Fruit fly (Drosophila melanogaster) whole organism: Measurements from ENCODE around the gene Mcm7.

ENCODE experiments used
- CG8478 ChIP-seq: fragments of >200 bp; optimal IDR thresholded peaks from 2 replicates; lab custom pipeline; 2018; ENCODE audit warnings: inconsistent platforms
- Dll ChIP-seq: fragments of >200 bp; optimal IDR thresholded peaks from 2 replicates; lab custom pipeline; 2017
- EcR ChIP-seq, 2 experiments: fragments of >200 bp; optimal IDR thresholded peaks; 2 replicates each; lab custom pipeline; 2017; ENCODE audit warnings: missing biosample characterization in 2 of 2, missing genetic modification characterization in 2 of 2, missing genetic modification reagents in 2 of 2
- pan ChIP-seq: fragments of >200 bp; optimal IDR thresholded peaks from 2 replicates; lab custom pipeline; 2017
- psq ChIP-seq: fragments of >200 bp; optimal IDR thresholded peaks from 2 replicates; lab custom pipeline; 2017
- usp ChIP-seq: fragments of >200 bp; optimal IDR thresholded peaks from 2 replicates; lab custom pipeline; 2017; ENCODE audit warnings: missing biosample characterization, missing genetic modification characterization, mixed read lengths

The Mcm7 gene

DNA sequence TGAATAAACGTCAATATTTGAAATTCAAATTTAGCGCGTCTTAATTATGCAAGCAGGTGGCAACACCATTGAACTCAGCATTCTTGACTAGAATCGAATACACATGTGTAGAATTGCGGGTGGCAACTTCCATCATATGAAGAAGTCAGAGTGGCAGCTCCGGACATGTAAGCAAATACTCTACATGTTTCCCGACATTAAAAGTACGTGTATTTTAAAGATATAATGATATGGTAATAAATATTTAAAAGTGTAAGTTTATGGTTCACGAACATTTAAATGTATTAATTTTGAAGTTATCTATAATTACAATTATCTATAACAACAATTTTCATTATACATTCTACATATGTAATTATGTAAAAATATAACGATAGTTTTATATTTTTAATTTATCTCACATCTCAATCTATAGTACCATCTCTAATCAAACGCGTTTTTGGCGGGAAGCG lies at the start of gene Mcm7:
Gene Mcm7 (plus strand): TSS at position 430 of the 452 bp plus-strand sequence.
- TF ChIP-seq EcR (GFP tag; optimal IDR thresholded peaks at IDR 0.05; lab: Kevin White, UChicago): no peak
- no peak for TF ChIP-seq usp (GFP tag; lab: Kevin White, UChicago)
- no peak for TF ChIP-seq CG8478 (lab: Kevin White, UChicago)
- no peak for TF ChIP-seq Dll (lab: Kevin White, UChicago)
- no peak for TF ChIP-seq pan (lab: Kevin White, UChicago)
- no peak for TF ChIP-seq psq (lab: Kevin White, UChicago)

DNA sequence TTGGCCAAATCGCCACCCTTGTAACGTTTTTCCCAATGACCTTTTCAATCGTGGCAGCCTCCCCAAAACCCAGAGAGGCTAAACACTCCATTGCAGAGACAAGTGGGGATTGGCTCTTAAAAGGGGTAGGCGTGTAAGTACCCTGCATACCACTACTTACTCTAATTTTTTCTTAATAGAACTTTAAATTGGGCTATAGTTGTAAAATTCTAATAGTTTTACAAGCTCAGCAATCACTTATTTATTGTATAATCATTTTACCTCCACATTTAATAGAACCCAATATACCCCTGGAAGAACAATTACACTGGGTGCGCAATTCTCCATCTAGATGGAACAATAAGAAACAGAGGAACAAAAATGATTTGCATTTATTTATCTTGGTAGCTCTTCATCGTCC lies 49.6 kb upstream of the Mcm7 start:
- no peak for TF ChIP-seq Dll (lab: Kevin White, UChicago)
- TF ChIP-seq pan (lab: Kevin White, UChicago): peak; percentile 63
- no peak for TF ChIP-seq CG8478 (lab: Kevin White, UChicago)

DNA sequence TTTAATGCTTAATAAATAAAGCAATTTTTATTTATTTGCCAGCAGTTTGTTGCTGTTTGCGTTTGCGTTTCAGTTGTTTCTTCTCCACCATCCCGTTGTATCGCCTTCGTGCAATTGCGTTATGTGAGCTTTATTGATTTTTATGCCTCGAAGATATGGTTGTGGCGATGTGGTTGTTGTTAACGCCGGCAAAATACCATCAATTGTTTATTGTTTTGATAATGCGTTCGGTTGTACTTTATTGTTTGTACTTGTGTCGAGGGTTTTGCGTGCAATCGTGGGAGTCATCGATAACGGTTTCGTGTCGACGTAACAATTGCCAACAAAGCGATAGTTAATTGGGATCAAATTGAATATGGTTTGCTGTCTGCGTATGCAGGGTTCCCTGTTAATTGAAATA lies 49.0 kb upstream of the Mcm7 start:
- TF ChIP-seq EcR (GFP tag; optimal IDR thresholded peaks at IDR 0.05; lab: Kevin White, UChicago) (no peak), Dll (lab: Kevin White, UChicago) (no peak), CG8478 (lab: Kevin White, UChicago) (no peak), psq (lab: Kevin White, UChicago) (no peak), usp (GFP tag; lab: Kevin White, UChicago) (no peak), pan (lab: Kevin White, UChicago) (no peak)

DNA sequence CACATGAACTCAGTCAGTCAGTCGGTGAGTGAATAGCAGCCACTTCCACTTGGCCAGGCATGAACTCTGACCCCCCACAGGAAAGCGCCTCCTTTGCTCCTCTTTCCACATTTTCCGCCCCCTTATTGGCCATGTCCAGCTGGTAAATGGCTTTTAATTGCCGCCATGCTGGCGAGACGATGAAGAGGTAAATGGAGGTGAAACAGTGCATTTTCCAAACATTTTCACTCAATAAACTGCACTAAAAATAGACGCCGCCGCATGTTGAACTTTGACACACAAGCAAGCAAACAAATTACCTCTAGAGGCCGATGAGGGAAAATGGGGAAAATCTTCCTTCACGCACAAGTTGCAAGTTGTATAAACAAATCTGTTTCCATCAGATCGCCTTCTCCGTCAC lies 41.6 kb upstream of the Mcm7 start:
- TF ChIP-seq CG8478 (lab: Kevin White, UChicago) (no peak), usp (GFP tag; lab: Kevin White, UChicago) (no peak), pan (lab: Kevin White, UChicago) (no peak), psq (lab: Kevin White, UChicago) (no peak), EcR (GFP tag; optimal IDR thresholded peaks at IDR 0.05; lab: Kevin White, UChicago) (no peak), Dll (lab: Kevin White, UChicago) (no peak)

DNA sequence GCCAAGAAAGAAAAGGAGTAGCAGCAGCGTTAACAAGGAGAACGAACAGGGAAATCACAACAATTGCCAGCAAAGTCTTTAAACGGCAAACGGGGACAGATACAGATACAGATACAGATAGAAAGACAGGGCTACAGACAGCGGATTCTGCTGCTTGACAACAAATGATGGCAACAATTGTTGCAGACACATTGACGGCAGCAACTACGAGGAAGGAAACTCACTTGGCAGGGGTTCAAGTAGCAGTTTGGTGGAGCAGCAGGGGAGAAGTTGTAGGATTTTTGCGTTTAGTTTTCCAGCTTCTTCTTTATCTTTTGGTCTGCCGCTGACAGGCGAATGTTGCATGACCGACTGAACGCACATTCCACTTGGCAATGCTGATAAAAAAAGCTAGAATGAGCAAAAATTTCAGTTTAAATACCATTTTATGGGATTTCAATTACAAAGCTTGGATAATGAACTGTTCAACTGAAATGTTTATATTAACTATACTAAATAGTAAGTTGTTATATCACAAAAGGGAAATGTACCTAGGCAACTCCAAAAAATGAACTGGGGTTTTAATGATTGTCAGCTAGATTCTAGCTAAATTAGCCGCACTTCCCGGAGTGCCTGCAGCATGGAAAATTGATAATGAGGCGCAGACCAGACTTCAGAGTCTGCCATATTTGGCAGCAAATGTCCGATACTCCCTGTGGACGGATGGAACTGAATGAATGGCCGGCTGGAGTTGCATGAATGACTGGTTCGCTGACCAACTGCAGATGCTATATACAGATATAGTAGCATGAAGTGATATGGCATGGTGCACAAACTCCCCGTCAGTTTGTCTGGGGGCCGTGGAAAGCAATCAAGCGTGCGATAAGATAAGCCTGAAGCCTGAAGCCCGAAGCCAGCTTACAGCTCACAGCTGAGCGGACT lies 40.4 kb upstream of the Mcm7 start:
- TF ChIP-seq usp (GFP tag; lab: Kevin White, UChicago) (no peak), pan (lab: Kevin White, UChicago) (no peak), EcR (GFP tag; optimal IDR thresholded peaks at IDR 0.05; lab: Kevin White, UChicago) (no peak), CG8478 (lab: Kevin White, UChicago) (no peak), psq (lab: Kevin White, UChicago) (no peak), Dll (lab: Kevin White, UChicago) (no peak)

DNA sequence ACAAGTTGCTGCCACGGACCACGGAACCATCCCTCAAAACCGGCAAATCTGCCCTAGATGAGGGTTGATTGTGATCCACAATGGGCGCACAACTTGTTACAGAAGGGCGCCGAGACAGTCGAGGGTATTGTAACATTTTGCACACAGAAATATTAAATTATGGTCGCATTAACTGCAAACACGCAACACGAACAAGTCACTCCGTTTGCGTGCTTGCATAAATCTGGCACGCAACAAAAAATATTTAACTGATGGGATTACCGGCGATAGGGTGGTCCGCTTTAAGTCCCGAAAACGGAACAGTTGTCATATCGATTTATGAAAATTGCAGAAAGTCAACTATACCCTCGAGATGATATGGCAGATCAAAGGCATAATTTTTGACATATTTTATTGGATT lies 39.4 kb upstream of the Mcm7 start:
- TF ChIP-seq pan (lab: Kevin White, UChicago): no peak
- TF ChIP-seq CG8478 (lab: Kevin White, UChicago): no peak
- no peak for TF ChIP-seq Dll (lab: Kevin White, UChicago)
- TF ChIP-seq psq (lab: Kevin White, UChicago): no peak

DNA sequence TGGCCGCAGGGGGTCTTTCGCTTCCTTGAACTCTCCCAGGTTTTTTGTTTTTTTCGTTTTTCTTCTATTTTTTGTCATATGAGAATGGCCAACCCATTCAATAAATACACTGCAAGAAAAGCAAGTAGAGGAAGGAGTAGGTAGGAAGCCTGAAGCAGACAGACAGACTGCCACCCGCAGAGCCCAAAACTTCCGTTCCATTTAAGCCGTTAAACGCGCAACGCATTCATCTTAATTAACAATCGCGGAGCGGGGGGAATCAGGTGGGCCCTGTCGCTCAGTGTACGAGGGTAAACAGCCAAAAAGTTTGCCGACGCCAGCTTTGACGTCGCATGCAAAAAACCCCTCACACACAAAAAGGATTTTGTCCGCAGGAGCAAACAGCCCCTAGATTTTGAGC lies 38.5 kb upstream of the Mcm7 start:
- TF ChIP-seq psq (lab: Kevin White, UChicago) (no peak), pan (lab: Kevin White, UChicago) (no peak), EcR (GFP tag; optimal IDR thresholded peaks at IDR 0.05; lab: Kevin White, UChicago) (no peak), usp (GFP tag; lab: Kevin White, UChicago) (no peak), Dll (lab: Kevin White, UChicago) (no peak), CG8478 (lab: Kevin White, UChicago) (no peak)

DNA sequence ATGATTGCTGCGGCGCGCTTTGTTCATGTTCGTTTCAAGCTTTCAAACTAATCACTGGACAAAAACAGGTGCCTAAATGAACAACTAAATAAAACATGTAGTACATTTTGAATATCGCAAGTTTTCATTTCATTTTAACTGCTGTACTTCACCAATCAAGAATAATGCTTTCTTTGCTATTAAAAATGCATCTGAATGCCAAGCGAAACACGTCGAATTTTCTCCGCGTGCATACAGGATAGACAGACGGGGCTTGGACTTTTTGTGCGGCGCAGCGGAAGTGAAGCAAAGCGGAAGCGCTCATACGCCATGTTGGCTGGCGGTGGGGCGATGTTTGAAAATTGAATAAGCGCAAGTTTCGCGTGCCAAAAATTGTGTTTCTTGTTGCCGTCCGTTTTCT lies 38.0 kb upstream of the Mcm7 start:
- TF ChIP-seq pan (lab: Kevin White, UChicago) (no peak), Dll (lab: Kevin White, UChicago) (no peak), CG8478 (lab: Kevin White, UChicago) (no peak), usp (GFP tag; lab: Kevin White, UChicago) (no peak), EcR (GFP tag; optimal IDR thresholded peaks at IDR 0.05; lab: Kevin White, UChicago) (no peak), psq (lab: Kevin White, UChicago) (no peak)

DNA sequence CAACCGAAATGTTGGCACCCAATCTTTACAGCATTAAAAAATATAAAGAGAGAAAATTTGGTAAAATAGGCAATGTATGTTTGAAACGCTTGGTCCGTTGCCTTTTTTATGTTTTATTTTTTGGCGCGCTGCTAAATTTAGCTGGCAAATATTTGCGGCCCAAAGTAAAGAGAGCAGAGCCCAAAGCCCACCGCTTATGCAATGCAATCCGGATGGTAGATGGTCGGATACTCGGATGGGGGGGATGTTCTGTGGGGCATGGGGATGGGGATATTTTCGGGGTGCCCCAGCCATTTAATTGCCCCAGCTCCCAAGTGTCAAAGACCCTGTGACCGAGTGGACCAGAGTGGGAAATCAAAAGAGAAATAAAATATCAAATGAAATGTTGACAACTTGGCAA lies 36.1 kb upstream of the Mcm7 start:
- TF ChIP-seq EcR (GFP tag; optimal IDR thresholded peaks at IDR 0.05; lab: Kevin White, UChicago) (peak in 1 of 2 experiments; percentile 33), pan (lab: Kevin White, UChicago) (no peak)

DNA sequence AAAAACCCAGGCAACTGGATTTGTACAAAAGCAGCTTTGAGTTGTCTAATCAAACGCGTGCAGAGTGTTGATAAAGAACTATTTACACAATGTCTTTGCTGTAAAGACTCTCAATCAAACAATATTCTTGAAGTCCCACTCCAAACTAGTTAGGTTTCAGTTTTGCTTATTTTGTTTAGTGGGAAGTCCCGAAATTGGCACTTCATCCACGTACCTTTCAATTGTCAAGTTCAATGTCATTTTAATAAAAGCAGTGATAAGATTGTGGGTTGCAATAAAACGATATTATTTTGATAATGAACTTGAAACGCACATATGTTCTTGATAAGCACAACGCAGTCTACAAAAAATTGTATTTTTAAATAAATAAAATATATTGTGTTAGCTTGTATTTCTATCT lies 34.5 kb upstream of the Mcm7 start:
- TF ChIP-seq usp (GFP tag; lab: Kevin White, UChicago) (no peak), Dll (lab: Kevin White, UChicago) (no peak), CG8478 (lab: Kevin White, UChicago) (no peak), pan (lab: Kevin White, UChicago) (no peak), EcR (GFP tag; optimal IDR thresholded peaks at IDR 0.05; lab: Kevin White, UChicago) (no peak), psq (lab: Kevin White, UChicago) (no peak)

DNA sequence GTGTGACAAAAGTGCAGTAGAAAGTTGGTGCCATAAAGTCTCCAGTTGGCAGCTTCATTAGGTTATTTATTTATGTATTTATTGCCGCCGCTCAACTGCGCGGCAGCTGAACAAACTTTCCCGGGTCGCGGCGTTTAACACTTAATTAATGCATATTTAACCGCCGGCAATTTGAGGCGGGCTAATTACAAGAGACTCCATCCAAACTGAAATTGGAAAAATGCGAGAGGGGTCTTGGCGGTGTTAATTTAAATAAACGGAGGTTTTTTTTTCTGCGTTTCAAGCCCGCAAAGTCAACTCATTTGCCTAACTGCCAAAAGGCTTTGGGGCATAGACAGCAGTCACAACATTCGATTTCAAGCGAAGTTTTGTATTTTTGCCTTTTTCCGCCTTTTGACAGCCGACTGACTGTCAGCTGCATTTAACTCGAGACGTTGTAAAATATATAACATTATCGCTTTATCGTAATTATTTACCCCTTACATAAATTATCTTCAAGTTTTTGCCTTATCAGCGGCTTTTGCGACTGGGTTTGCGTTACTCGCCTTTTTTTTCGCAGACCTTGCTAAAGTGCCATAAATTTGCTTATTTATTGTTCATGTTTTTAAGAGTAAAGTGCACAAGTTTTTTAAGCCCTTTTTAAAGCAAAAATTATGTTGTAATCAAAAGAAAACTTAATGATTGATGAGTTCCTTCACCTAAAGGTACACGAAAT lies 33.6 kb upstream of the Mcm7 start:
- TF ChIP-seq usp (GFP tag; lab: Kevin White, UChicago) (no peak), Dll (lab: Kevin White, UChicago) (no peak), CG8478 (lab: Kevin White, UChicago) (no peak), EcR (GFP tag; optimal IDR thresholded peaks at IDR 0.05; lab: Kevin White, UChicago) (no peak), psq (lab: Kevin White, UChicago) (no peak), pan (lab: Kevin White, UChicago) (no peak)
